Worm (Caenorhabditis elegans): ENCODE results near the gene mig-32.

- TF ChIP-seq ZK546.5 (tag; optimal IDR thresholded peaks at IDR 0.05) (no peak), egl-27 (tag; optimal IDR thresholded peaks at IDR 0.05) (no peak)
Observed at ce11 chrIV:12092113-12092512, at the start of gene mig-32.

All from whole organism, L2 larva.